Worm (Caenorhabditis elegans): Measurements from ENCODE around the gene nspg-6.

nspg-6 gene

ce11 chrIII:7292569-7292968 lies 22.2 kb downstream of the nspg-6 start:
- TF ChIP-seq unc-62 (GFP tag; optimal IDR thresholded peaks at IDR 0.05) = no peak

ce11 chrIII:7291216-7291615 lies 23.6 kb downstream of the nspg-6 start:
- no peak for TF ChIP-seq unc-62 (GFP tag; optimal IDR thresholded peaks at IDR 0.05)

ce11 chrIII:7290462-7290861 lies 24.3 kb downstream of the nspg-6 start, which contains the start of gene algn-11:
Gene algn-11, minus strand, starts transcription at chrIII:7290562.
- TF ChIP-seq unc-62 (GFP tag; optimal IDR thresholded peaks at IDR 0.05) = no peak

ce11 chrIII:7287503-7287902 lies 27.3 kb downstream of the nspg-6 start, which contains the start of gene ykt-6:
Gene ykt-6, minus strand, starts transcription at chrIII:7287603.
- no peak for TF ChIP-seq unc-62 (GFP tag; optimal IDR thresholded peaks at IDR 0.05)

DNA sequence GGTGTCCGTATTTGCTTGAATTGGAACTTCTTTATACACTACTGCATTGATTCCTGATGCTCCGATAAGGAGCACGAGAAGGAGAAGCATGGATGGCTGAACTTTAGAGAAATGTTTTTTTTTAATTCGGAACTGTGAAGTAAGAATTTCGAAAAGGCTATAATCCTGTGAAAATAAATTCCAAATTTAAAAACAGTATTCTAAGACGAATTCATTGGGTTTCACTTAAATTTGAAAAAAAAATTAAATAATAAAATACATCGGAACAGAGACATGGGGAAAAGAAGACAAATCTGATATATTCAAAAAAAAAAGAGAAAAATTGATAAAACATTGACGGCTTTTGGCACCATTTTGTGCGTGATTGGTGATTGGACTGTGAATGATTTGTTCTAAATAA lies 29.0 kb downstream of the nspg-6 start, which contains the start of gene pho-5:
Gene pho-5, minus strand, starts transcription at position 101 of the 400 bp plus-strand sequence.
- TF ChIP-seq unc-62 (GFP tag; optimal IDR thresholded peaks at IDR 0.05) = no peak

DNA sequence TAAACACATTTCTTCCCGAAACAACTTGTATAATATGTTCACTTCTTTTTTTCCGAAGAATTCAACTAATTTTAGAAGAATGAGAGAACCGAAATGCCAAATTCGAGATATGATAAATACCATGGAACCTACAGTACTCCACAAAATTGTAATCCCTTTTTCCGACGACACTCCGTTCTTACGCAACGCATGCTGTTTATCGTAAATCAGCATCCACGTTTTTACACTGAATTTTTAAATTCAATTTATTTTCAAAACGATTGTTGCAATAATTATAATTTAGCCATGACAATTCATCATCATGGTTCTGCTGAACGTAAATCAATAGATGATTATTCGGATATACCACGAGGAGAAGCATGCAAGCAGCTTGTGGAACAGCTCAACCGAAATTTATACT lies 33.6 kb downstream of the nspg-6 start, which contains the start of gene B0361.3:
Gene B0361.3, plus strand, starts transcription at position 284 of the 400 bp plus-strand sequence.
- TF ChIP-seq unc-62 (GFP tag; optimal IDR thresholded peaks at IDR 0.05) = no peak

ce11 chrIII:7278491-7278890 lies 36.3 kb downstream of the nspg-6 start:
- no peak for TF ChIP-seq unc-62 (GFP tag; optimal IDR thresholded peaks at IDR 0.05)

- no peak for TF ChIP-seq unc-62 (GFP tag; optimal IDR thresholded peaks at IDR 0.05)
Observed at ce11 chrIII:7277228-7277627, 37.5 kb downstream of the nspg-6 start, which contains the start of the genes spot-1 and B0361.11. Gene spot-1, minus strand, starts transcription at chrIII:7277274. Gene B0361.11, plus strand, starts transcription at chrIII:7277599.

ce11 chrIII:7275296-7275695 lies 39.5 kb downstream of the nspg-6 start, which contains the start of gene psd-1:
Gene psd-1, minus strand, starts transcription at chrIII:7275396.
- no peak for TF ChIP-seq unc-62 (GFP tag; optimal IDR thresholded peaks at IDR 0.05)

DNA sequence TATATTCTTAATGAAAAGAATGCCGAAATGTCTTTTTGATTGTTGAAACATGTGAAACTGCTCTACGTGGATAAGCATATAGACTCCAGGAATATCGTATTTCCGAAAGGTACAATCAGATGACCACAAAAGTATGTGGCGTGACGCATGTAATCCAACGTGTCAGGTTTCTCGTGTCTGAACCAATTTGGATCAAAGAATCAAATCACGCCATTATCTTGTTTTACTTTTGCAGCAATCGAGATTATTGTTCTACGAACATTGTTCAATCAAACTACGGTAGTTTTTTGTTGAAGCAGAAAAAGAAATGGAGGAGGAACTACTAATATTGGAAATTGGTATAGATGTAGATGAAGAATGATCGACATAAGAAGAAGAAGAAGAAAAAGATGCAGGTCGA lies 41.1 kb downstream of the nspg-6 start:
- no peak for TF ChIP-seq unc-62 (GFP tag; optimal IDR thresholded peaks at IDR 0.05)

- no peak for TF ChIP-seq unc-62 (GFP tag; optimal IDR thresholded peaks at IDR 0.05)
Observed at ce11 chrIII:7272828-7273227, 41.9 kb downstream of the nspg-6 start.

DNA sequence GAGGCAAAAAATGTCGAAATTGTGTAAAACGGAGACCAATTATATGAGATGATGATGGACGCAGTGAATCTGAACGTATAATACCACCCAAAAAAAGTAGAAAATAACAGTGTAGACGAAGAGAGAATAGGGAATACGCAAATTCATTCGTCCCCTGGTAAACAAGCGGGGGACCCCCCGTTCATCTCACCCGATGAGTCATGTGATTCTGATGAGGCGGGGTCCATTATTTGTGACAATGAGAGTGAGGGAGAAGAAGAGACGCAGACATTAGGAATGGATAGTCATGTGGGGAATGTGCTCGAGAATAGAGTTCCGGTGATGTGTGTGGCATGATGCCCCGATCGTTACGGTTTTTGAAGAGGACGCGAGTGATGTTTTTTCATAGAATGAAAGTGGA lies 42.7 kb downstream of the nspg-6 start:
- TF ChIP-seq unc-62 (GFP tag; optimal IDR thresholded peaks at IDR 0.05) = no peak

DNA sequence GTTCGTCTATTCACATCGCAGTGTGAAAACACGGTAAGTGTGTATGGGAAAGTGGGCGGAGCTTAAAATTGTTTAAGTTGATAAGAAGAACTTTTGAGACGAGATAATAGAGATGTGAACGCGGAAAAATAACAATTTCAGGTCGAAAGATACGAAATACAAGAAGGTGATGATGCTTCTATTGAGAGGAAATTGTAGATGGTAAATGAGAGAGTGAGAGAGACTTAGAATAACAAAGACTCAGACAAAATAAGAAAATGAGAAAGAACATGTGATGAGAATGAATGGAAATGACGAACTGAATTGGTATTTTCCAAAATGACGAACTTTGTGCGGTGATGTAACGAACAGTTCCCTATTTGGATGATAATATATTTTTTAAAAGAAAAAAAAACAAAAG lies 43.7 kb downstream of the nspg-6 start:
- TF ChIP-seq unc-62 (GFP tag; optimal IDR thresholded peaks at IDR 0.05) = no peak
